Fruit fly (Drosophila melanogaster) whole organism, wandering third instar larva: ENCODE results near the gene Ublcp1.

Experiments
- Abd-B ChIP-seq: fragments of >200 bp; optimal IDR thresholded peaks from 2 replicates; lab custom pipeline; 2017; ENCODE audit warnings: missing biosample characterization, missing genetic modification characterization
- CG32264 ChIP-seq: fragments of 200-800 bp; sonication (Bioruptor generic); optimal IDR thresholded peaks from 2 replicates; lab custom pipeline; 2016; ENCODE audit warnings: missing biosample characterization, missing genetic modification characterization
- CG9705 ChIP-seq: fragments of 200-800 bp; sonication (Bioruptor generic); optimal IDR thresholded peaks from 2 replicates; lab custom pipeline; 2018; ENCODE audit warnings: missing biosample characterization, mild to moderate bottlenecking, missing genetic modification characterization
- CrebA ChIP-seq: fragments of 200-800 bp; sonication (Bioruptor generic); optimal IDR thresholded peaks from 2 replicates; lab custom pipeline; 2016; ENCODE audit warnings: missing biosample characterization, mild to moderate bottlenecking, missing genetic modification characterization, borderline replicate concordance
- Dfd ChIP-seq: fragments of >200 bp; optimal IDR thresholded peaks from 2 replicates; lab custom pipeline; 2017; ENCODE audit warnings: missing biosample characterization, missing genetic modification characterization
- Dif ChIP-seq: fragments of 200-275, 200-300 bp; sonication (Bioruptor generic); optimal IDR thresholded peaks from 2 replicates; lab custom pipeline; 2018; ENCODE audit warnings: missing biosample characterization, missing genetic modification characterization; ENCODE audit not compliant: partially characterized antibody
- GATAd ChIP-seq: sonication (Bioruptor generic); optimal IDR thresholded peaks from 2 replicates; lab custom pipeline; 2016; ENCODE audit warnings: missing biosample characterization, missing genetic modification characterization
- HLH106 ChIP-seq: fragments of 200-800 bp; optimal IDR thresholded peaks from 3 replicates; lab custom pipeline; 2019; ENCODE audit warnings: missing biosample characterization, mild to moderate bottlenecking, missing genetic modification characterization, moderate library complexity
- Hnf4 ChIP-seq: fragments of 200-800 bp; sonication (Bioruptor generic); optimal IDR thresholded peaks from 2 replicates; lab custom pipeline; 2016; ENCODE audit warnings: missing biosample characterization, mild to moderate bottlenecking, missing genetic modification characterization
- Hr78 ChIP-seq: fragments of >200 bp; optimal IDR thresholded peaks from 2 replicates; lab custom pipeline; 2017; ENCODE audit warnings: missing biosample characterization, missing genetic modification characterization
- Hr83 ChIP-seq: fragments of 200-300 bp; sonication (Bioruptor generic); optimal IDR thresholded peaks from 2 replicates; lab custom pipeline; 2016; ENCODE audit warnings: missing biosample characterization, mild to moderate bottlenecking, missing genetic modification characterization, moderate library complexity; ENCODE audit not compliant: poor library complexity, severe bottlenecking
- Jra ChIP-seq: sonication (Bioruptor generic); optimal IDR thresholded peaks from 2 replicates; lab custom pipeline; 2016; ENCODE audit warnings: missing biosample characterization, missing genetic modification characterization
- Mio ChIP-seq: sonication (Bioruptor generic); optimal IDR thresholded peaks from 2 replicates; lab custom pipeline; 2016; ENCODE audit warnings: missing biosample characterization, missing genetic modification characterization
- Myc ChIP-seq: fragments of >200 bp; optimal IDR thresholded peaks from 2 replicates; lab custom pipeline; 2017
- N ChIP-seq: fragments of >200 bp; optimal IDR thresholded peaks from 2 replicates; lab custom pipeline; 2018; ENCODE audit warnings: missing biosample characterization, missing external identifiers, missing genetic modification characterization
- OdsH ChIP-seq: fragments of 200-800 bp; sonication (Bioruptor generic); optimal IDR thresholded peaks from 2 replicates; lab custom pipeline; 2016; ENCODE audit warnings: missing biosample characterization, mild to moderate bottlenecking, missing genetic modification characterization
- Rel ChIP-seq, 2 experiments: fragments of 200-800 bp; sonication (Bioruptor generic) in 1 of 2; optimal IDR thresholded peaks; 2 replicates in 1 of 2; 3 replicates in 1 of 2; lab custom pipeline; 2016 to 2019; ENCODE audit warnings: mild to moderate bottlenecking in 2 of 2, missing biosample characterization in 2 of 2, missing genetic modification characterization in 2 of 2, moderate library complexity in 1 of 2
- Sp1 ChIP-seq: fragments of 200-800 bp; sonication (Bioruptor generic); optimal IDR thresholded peaks from 3 replicates; lab custom pipeline; 2019; ENCODE audit warnings: missing biosample characterization, mild to moderate bottlenecking, missing genetic modification characterization, moderate library complexity
- Vsx2 ChIP-seq: fragments of 200-300, 225-300 bp; sonication (Bioruptor generic); optimal IDR thresholded peaks from 2 replicates; lab custom pipeline; 2018; ENCODE audit warnings: missing biosample characterization, missing genetic modification characterization; ENCODE audit not compliant: partially characterized antibody
- br ChIP-seq: fragments of 200-800 bp; sonication (Bioruptor generic); optimal IDR thresholded peaks from 2 replicates; lab custom pipeline; 2016; ENCODE audit warnings: missing biosample characterization, missing genetic modification characterization
- brk ChIP-seq: fragments of 200-800 bp; sonication (Bioruptor generic); optimal IDR thresholded peaks from 2 replicates; lab custom pipeline; 2016; ENCODE audit warnings: missing biosample characterization, mild to moderate bottlenecking, missing genetic modification characterization
- dl ChIP-seq, 2 experiments: fragments of 175-275, 200-275 bp in 1 of 2; fragments of 200-275 bp in 1 of 2; sonication (Bioruptor generic); optimal IDR thresholded peaks; lab custom pipeline; 2018; ENCODE audit warnings: mild to moderate bottlenecking in 2 of 2, missing biosample characterization in 2 of 2, missing genetic modification characterization in 2 of 2, moderate library complexity in 2 of 2; ENCODE audit not compliant: partially characterized antibody in 2 of 2, insufficient read depth in 1 of 2
- dmrt93B ChIP-seq: fragments of 200-800 bp; sonication (Bioruptor generic); optimal IDR thresholded peaks from 2 replicates; lab custom pipeline; 2018; ENCODE audit warnings: missing biosample characterization, mild to moderate bottlenecking, missing genetic modification characterization
- dsf ChIP-seq: sonication (Bioruptor generic); optimal IDR thresholded peaks from 2 replicates; lab custom pipeline; 2016; ENCODE audit warnings: missing biosample characterization, missing genetic modification characterization, borderline replicate concordance
- ey ChIP-seq: fragments of 200-800 bp; sonication (Bioruptor generic); optimal IDR thresholded peaks from 2 replicates; lab custom pipeline; 2016; ENCODE audit warnings: missing biosample characterization, missing genetic modification characterization
- foxo ChIP-seq, 2 experiments: fragments of 200-800 bp; sonication (Bioruptor generic); optimal IDR thresholded peaks; 2 replicates in 1 of 2; 3 replicates in 1 of 2; lab custom pipeline; 2016 to 2017; ENCODE audit warnings: missing biosample characterization in 2 of 2, missing genetic modification characterization in 2 of 2
- fru ChIP-seq: fragments of 200-800 bp; sonication (Bioruptor generic); optimal IDR thresholded peaks from 3 replicates; lab custom pipeline; 2016; ENCODE audit warnings: missing biosample characterization, mild to moderate bottlenecking, missing genetic modification characterization
- h ChIP-seq: fragments of 200-800 bp; sonication (Bioruptor generic); optimal IDR thresholded peaks from 3 replicates; lab custom pipeline; 2016; ENCODE audit warnings: missing biosample characterization, mild to moderate bottlenecking, missing genetic modification characterization
- jim ChIP-seq: fragments of 175-275, 200-325 bp; sonication (Bioruptor generic); optimal IDR thresholded peaks from 2 replicates; lab custom pipeline; 2016; ENCODE audit warnings: missing biosample characterization, mild to moderate bottlenecking, missing genetic modification characterization
- lola ChIP-seq: fragments of >200 bp; optimal IDR thresholded peaks from 2 replicates; lab custom pipeline; 2017; ENCODE audit warnings: missing biosample characterization, missing genetic modification characterization
- pan ChIP-seq: fragments of >200 bp; optimal IDR thresholded peaks from 2 replicates; lab custom pipeline; 2017
- psq ChIP-seq: fragments of 200-800 bp; sonication (Bioruptor generic); optimal IDR thresholded peaks from 3 replicates; lab custom pipeline; 2017; ENCODE audit warnings: missing biosample characterization, mild to moderate bottlenecking, missing genetic modification characterization, moderate library complexity
- rgr ChIP-seq: fragments of 200-800 bp; sonication (Bioruptor generic); optimal IDR thresholded peaks from 3 replicates; lab custom pipeline; 2016; ENCODE audit warnings: missing biosample characterization, mild to moderate bottlenecking, missing genetic modification characterization
- sage ChIP-seq: fragments of 200-800 bp; sonication (Bioruptor generic); optimal IDR thresholded peaks from 2 replicates; lab custom pipeline; 2016; ENCODE audit warnings: missing biosample characterization, mild to moderate bottlenecking, missing genetic modification characterization
- sv ChIP-seq: fragments of 200-800 bp; sonication (Bioruptor generic); optimal IDR thresholded peaks from 3 replicates; lab custom pipeline; 2016; ENCODE audit warnings: missing biosample characterization, missing genetic modification characterization
- tai ChIP-seq: sonication (Bioruptor generic); optimal IDR thresholded peaks from 2 replicates; lab custom pipeline; 2016; ENCODE audit warnings: missing biosample characterization, missing genetic modification characterization
- usp ChIP-seq: fragments of >200 bp; optimal IDR thresholded peaks from 2 replicates; lab custom pipeline; 2017; ENCODE audit warnings: missing biosample characterization, missing genetic modification characterization
- woc ChIP-seq: sonication (Bioruptor generic); optimal IDR thresholded peaks from 2 replicates; lab custom pipeline; 2016; ENCODE audit warnings: missing biosample characterization, mild to moderate bottlenecking, missing genetic modification characterization

Gene Ublcp1

dm6 chr3R:23046529-23046943 lies 14.8 kb upstream of the Ublcp1 start:
- peak; percentile 94 for TF ChIP-seq fru (GFP tag; lab: Kevin White, UChicago)
- TF ChIP-seq rgr: peak; percentile 94
- TF ChIP-seq psq (GFP tag; lab: Kevin White, UChicago): peak; percentile 88
- peak; percentile 93 for TF ChIP-seq br (GFP tag; lab: Kevin White, UChicago)
- peak; percentile 47 for TF ChIP-seq GATAd
- TF ChIP-seq ey: peak; percentile 95
- TF ChIP-seq Rel (GFP tag; optimal IDR thresholded peaks at IDR 0.05; lab: Kevin White, UChicago): peak; percentile 48
- TF ChIP-seq Rel (tag; optimal IDR thresholded peaks at IDR 0.05; lab: Kevin White, UChicago): peak; percentile 54
- TF ChIP-seq Abd-B (GFP tag; lab: Kevin White, UChicago): no peak
- TF ChIP-seq HLH106 (tag; lab: Kevin White, UChicago): peak; percentile 89
- peak; percentile 85 for TF ChIP-seq Sp1
- peak; percentile 72 to 95 for TF ChIP-seq foxo (GFP tag; optimal IDR thresholded peaks at IDR 0.05; lab: Kevin White, UChicago)
- TF ChIP-seq jim: peak; percentile 20
- peak; percentile 24 for TF ChIP-seq Mio (GFP tag; lab: Kevin White, UChicago)
- TF ChIP-seq Dfd (GFP tag; lab: Kevin White, UChicago): no peak
- TF ChIP-seq Hr83 (GFP tag; lab: Kevin White, UChicago): peak; percentile 75
- TF ChIP-seq CrebA: no peak
- peak; percentile 88 for TF ChIP-seq CG32264 (GFP tag; lab: Kevin White, UChicago)
- TF ChIP-seq tai (GFP tag; lab: Kevin White, UChicago): peak; percentile 90
- TF ChIP-seq brk (GFP tag; lab: Kevin White, UChicago): peak; percentile 90
- no peak for TF ChIP-seq pan
- TF ChIP-seq woc (GFP tag; lab: Kevin White, UChicago): peak; percentile 88
- TF ChIP-seq Dif (GFP tag; lab: Kevin White, UChicago): no peak
- peak; percentile 81 for TF ChIP-seq dmrt93B (GFP tag; lab: Kevin White, UChicago)
- peak; percentile 94 for TF ChIP-seq OdsH
- peak; percentile 88 for TF ChIP-seq sage (GFP tag; lab: Kevin White, UChicago)
- peak; percentile 96 for TF ChIP-seq h
- TF ChIP-seq Hnf4 (GFP tag; lab: Kevin White, UChicago): peak; percentile 91
- TF ChIP-seq Jra (GFP tag; lab: Kevin White, UChicago): peak; percentile 80
- peak; percentile 61 for TF ChIP-seq dsf
- no peak for TF ChIP-seq sv
- TF ChIP-seq, all 38 proteins: peak for 24

dm6 chr3R:23048089-23048689 lies 13.1 kb upstream of the Ublcp1 start, which contains the start of gene CG17121:
TSS of gene CG17121 (minus strand) at chr3R:23048214.
- TF ChIP-seq Rel (GFP tag; optimal IDR thresholded peaks at IDR 0.05; lab: Kevin White, UChicago) (no peak), Rel (tag; optimal IDR thresholded peaks at IDR 0.05; lab: Kevin White, UChicago) (peak; percentile 85), CrebA (peak; percentile 43), Dif (GFP tag; lab: Kevin White, UChicago) (peak; percentile 33), dl (GFP tag; optimal IDR thresholded peaks at IDR 0.05; lab: Kevin White, UChicago; ENCODE audit: insufficient read depth in 1 of 2, partially characterized antibody in 2 of 2) (peak in 1 of 2 experiments; percentile 43), brk (GFP tag; lab: Kevin White, UChicago) (no peak)

- peak; percentile 63 for TF ChIP-seq sage (GFP tag; lab: Kevin White, UChicago)
- peak; percentile 78 for TF ChIP-seq rgr
- no peak for TF ChIP-seq Dfd (GFP tag; lab: Kevin White, UChicago)
- TF ChIP-seq psq (GFP tag; lab: Kevin White, UChicago): peak; percentile 71
- TF ChIP-seq foxo (GFP tag; optimal IDR thresholded peaks at IDR 0.05; lab: Kevin White, UChicago): peak in 1 of 2 experiments; percentile 84
- TF ChIP-seq fru (GFP tag; lab: Kevin White, UChicago): peak; percentile 84
- TF ChIP-seq OdsH: peak; percentile 85
- TF ChIP-seq usp: no peak
- peak; percentile 84 for TF ChIP-seq h
- no peak for TF ChIP-seq Mio (GFP tag; lab: Kevin White, UChicago)
- no peak for TF ChIP-seq Hr78 (GFP tag; lab: Kevin White, UChicago)
- TF ChIP-seq pan: no peak
- TF ChIP-seq sv: peak; percentile 26
- TF ChIP-seq Myc (lab: Kevin White, UChicago): no peak
- peak; percentile 1 for TF ChIP-seq CG32264 (GFP tag; lab: Kevin White, UChicago)
- TF ChIP-seq HLH106 (tag; lab: Kevin White, UChicago): peak; percentile 89
- TF ChIP-seq Jra (GFP tag; lab: Kevin White, UChicago): peak; percentile 62
- TF ChIP-seq lola (GFP tag; lab: Kevin White, UChicago): no peak
- no peak for TF ChIP-seq Hr83 (GFP tag; lab: Kevin White, UChicago)
- TF ChIP-seq Abd-B (GFP tag; lab: Kevin White, UChicago): no peak
- peak; percentile 57 for TF ChIP-seq dsf
- peak; percentile 72 for TF ChIP-seq br (GFP tag; lab: Kevin White, UChicago)
- peak; percentile 80 for TF ChIP-seq dmrt93B (GFP tag; lab: Kevin White, UChicago)
- no peak for TF ChIP-seq CrebA
- no peak for TF ChIP-seq N (GFP tag; lab: Kevin White, UChicago)
- peak; percentile 79 for TF ChIP-seq ey
- no peak for TF ChIP-seq jim
- TF ChIP-seq GATAd: peak; percentile 20
- no peak for TF ChIP-seq brk (GFP tag; lab: Kevin White, UChicago)
- TF ChIP-seq woc (GFP tag; lab: Kevin White, UChicago): peak; percentile 85
- TF ChIP-seq Vsx2 (GFP tag; lab: Kevin White, UChicago): no peak
- no peak for TF ChIP-seq Rel (GFP tag; optimal IDR thresholded peaks at IDR 0.05; lab: Kevin White, UChicago)
- peak; percentile 39 for TF ChIP-seq Rel (tag; optimal IDR thresholded peaks at IDR 0.05; lab: Kevin White, UChicago)
- TF ChIP-seq Sp1: peak; percentile 90
- peak; percentile 72 for TF ChIP-seq CG9705 (GFP tag; lab: Kevin White, UChicago)
- peak; percentile 72 for TF ChIP-seq tai (GFP tag; lab: Kevin White, UChicago)
- TF ChIP-seq Dif (GFP tag; lab: Kevin White, UChicago): no peak
- no peak for TF ChIP-seq dl (GFP tag; optimal IDR thresholded peaks at IDR 0.05; lab: Kevin White, UChicago; ENCODE audit: insufficient read depth in 1 of 2, partially characterized antibody in 2 of 2)
These were observed 12.6 kb upstream of the Ublcp1 start for dm6 chr3R:23048690-23049118.
